Worm (Caenorhabditis elegans): ENCODE results near the gene mdl-1.

The mdl-1 gene

ce11 chrX:6743344-6743743 lies 1.2 kb downstream of the mdl-1 start:
- TF ChIP-seq ama-1 (optimal IDR thresholded peaks at IDR 0.05) (no peak), gmeb-1 (tag; optimal IDR thresholded peaks at IDR 0.05) (no peak), elt-1 (tag; optimal IDR thresholded peaks at IDR 0.05) (no peak), zag-1 (tag; optimal IDR thresholded peaks at IDR 0.05) (no peak), skn-1 (tag; optimal IDR thresholded peaks at IDR 0.05) (no peak), snpc-4 (tag; optimal IDR thresholded peaks at IDR 0.05) (no peak), nhr-10 (tag; optimal IDR thresholded peaks at IDR 0.05) (no peak), ceh-16 (tag; optimal IDR thresholded peaks at IDR 0.05) (no peak), nhr-21 (tag; optimal IDR thresholded peaks at IDR 0.05) (no peak), ztf-1 (GFP tag; conservative IDR thresholded peaks at IDR 0.05) (no peak), dmd-4 (tag; optimal IDR thresholded peaks at IDR 0.05) (no peak), nhr-6 (tag; optimal IDR thresholded peaks at IDR 0.05) (no peak), alr-1 (tag; optimal IDR thresholded peaks at IDR 0.05) (no peak), blmp-1 (tag; optimal IDR thresholded peaks at IDR 0.05; ENCODE audit: insufficient read depth) (no peak), F13H6.1 (tag; optimal IDR thresholded peaks at IDR 0.05) (no peak)

DNA sequence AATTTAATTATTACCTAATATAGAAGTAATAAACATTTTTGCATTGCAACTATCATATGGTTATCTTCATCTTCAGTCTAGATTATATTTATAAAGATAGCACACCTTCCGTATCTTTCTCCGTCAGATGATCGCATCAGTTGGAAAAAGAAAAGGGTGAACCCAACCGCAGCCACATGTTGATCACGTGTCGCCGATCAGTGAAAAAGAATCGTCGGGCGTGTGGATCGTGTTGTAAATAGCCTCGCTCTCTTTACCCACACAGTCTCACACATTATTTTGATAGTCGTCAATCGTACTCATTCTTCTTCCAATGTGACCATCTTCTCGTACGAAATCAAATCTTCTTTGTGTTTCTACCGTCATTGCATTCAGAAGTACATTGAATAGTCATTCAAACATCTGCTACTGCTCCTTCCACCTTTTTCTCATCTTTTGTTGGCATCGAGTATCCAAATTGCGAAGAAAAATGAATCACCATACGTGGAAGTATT lies 1.7 kb downstream of the mdl-1 start:
- TF ChIP-seq sem-4 (tag; optimal IDR thresholded peaks at IDR 0.05), result peak; percentile 97
- no peak for TF ChIP-seq ZK546.5 (tag; optimal IDR thresholded peaks at IDR 0.05)
- peak in 1 of 2 experiments; percentile 89 for TF ChIP-seq lsy-2 (tag; optimal IDR thresholded peaks at IDR 0.05)
- TF ChIP-seq zag-1 (tag; optimal IDR thresholded peaks at IDR 0.05), result no peak
- no peak for TF ChIP-seq ceh-82 (tag; optimal IDR thresholded peaks at IDR 0.05)
- TF ChIP-seq skn-1 (tag; optimal IDR thresholded peaks at IDR 0.05), result no peak
- peak; percentile 98 to 99 for TF ChIP-seq mdl-1 (tag; optimal IDR thresholded peaks at IDR 0.05)
- no peak for TF ChIP-seq nhr-11 (tag; optimal IDR thresholded peaks at IDR 0.05)
- TF ChIP-seq lin-13 (GFP tag; optimal IDR thresholded peaks at IDR 0.05), result peak; percentile 88
- no peak for TF ChIP-seq alr-1 (tag; optimal IDR thresholded peaks at IDR 0.05)
- TF ChIP-seq ceh-16 (tag; optimal IDR thresholded peaks at IDR 0.05), result peak; percentile 97
- peak; percentile 93 for TF ChIP-seq blmp-1 (tag; optimal IDR thresholded peaks at IDR 0.05; ENCODE audit: insufficient read depth)
- peak; percentile 95 for TF ChIP-seq ztf-4 (tag; optimal IDR thresholded peaks at IDR 0.05)
- peak; percentile 89 for TF ChIP-seq fos-1 (tag; optimal IDR thresholded peaks at IDR 0.05)
- TF ChIP-seq nhr-23 (tag; optimal IDR thresholded peaks at IDR 0.05), result no peak
- peak; percentile 68 for TF ChIP-seq snpc-4 (tag; optimal IDR thresholded peaks at IDR 0.05)
- TF ChIP-seq C34F6.9 (tag; optimal IDR thresholded peaks at IDR 0.05), result peak; percentile 78
- TF ChIP-seq ztf-1 (GFP tag; conservative IDR thresholded peaks at IDR 0.05), result no peak
- TF ChIP-seq lin-11 (tag; optimal IDR thresholded peaks at IDR 0.05), result peak; percentile 42
- TF ChIP-seq peb-1 (tag; optimal IDR thresholded peaks at IDR 0.05), result no peak
- peak; percentile 99 for TF ChIP-seq sma-9 (GFP tag; optimal IDR thresholded peaks at IDR 0.05)
- peak; percentile 60 for TF ChIP-seq sma-9 (tag; optimal IDR thresholded peaks at IDR 0.05)
- TF ChIP-seq crh-2 (tag; optimal IDR thresholded peaks at IDR 0.05), result peak; percentile 98
- no peak for TF ChIP-seq unc-39 (tag; optimal IDR thresholded peaks at IDR 0.05)
- peak; percentile 17 for TF ChIP-seq nhr-12 (tag; optimal IDR thresholded peaks at IDR 0.05)
- TF ChIP-seq gmeb-1 (tag; optimal IDR thresholded peaks at IDR 0.05), result peak; percentile 87
- no peak for TF ChIP-seq nhr-237 (tag; optimal IDR thresholded peaks at IDR 0.05)
- no peak for TF ChIP-seq dmd-4 (tag; optimal IDR thresholded peaks at IDR 0.05)
- no peak for TF ChIP-seq lin-39 (tag; optimal IDR thresholded peaks at IDR 0.05)
- TF ChIP-seq aly-2 (tag; optimal IDR thresholded peaks at IDR 0.05), result no peak
- TF ChIP-seq elt-3 (tag; optimal IDR thresholded peaks at IDR 0.05), result no peak
- peak; percentile 99 for TF ChIP-seq nhr-21 (tag; optimal IDR thresholded peaks at IDR 0.05)
- TF ChIP-seq unc-55 (GFP tag; optimal IDR thresholded peaks at IDR 0.05), result no peak
- TF ChIP-seq nhr-25 (tag; optimal IDR thresholded peaks at IDR 0.05), result peak; percentile 98
- peak; percentile 97 for TF ChIP-seq ama-1 (optimal IDR thresholded peaks at IDR 0.05)
- peak; percentile 91 for TF ChIP-seq Y55F3AM.14 (GFP tag; optimal IDR thresholded peaks at IDR 0.05)
- peak; percentile 90 for TF ChIP-seq egl-27 (tag; optimal IDR thresholded peaks at IDR 0.05)
- peak; percentile 37 for TF ChIP-seq unc-62 (GFP tag; optimal IDR thresholded peaks at IDR 0.05)
- TF ChIP-seq elt-1 (tag; optimal IDR thresholded peaks at IDR 0.05), result peak; percentile 96
- no peak for TF ChIP-seq R02D3.7 (tag; optimal IDR thresholded peaks at IDR 0.05)
- TF ChIP-seq sma-3 (GFP tag; optimal IDR thresholded peaks at IDR 0.05), result peak; percentile 98
- peak; percentile 76 for TF ChIP-seq mab-5 (tag; optimal IDR thresholded peaks at IDR 0.05)
- peak; percentile 90 for TF ChIP-seq nhr-6 (tag; optimal IDR thresholded peaks at IDR 0.05)
- no peak for TF ChIP-seq mbf-1 (tag; optimal IDR thresholded peaks at IDR 0.05)
- no peak for TF ChIP-seq nhr-10 (tag; optimal IDR thresholded peaks at IDR 0.05)
- TF ChIP-seq nhr-129 (tag; optimal IDR thresholded peaks at IDR 0.05), result peak; percentile 97
- TF ChIP-seq ztf-11 (tag; optimal IDR thresholded peaks at IDR 0.05), result no peak
- peak; percentile 96 for TF ChIP-seq F13H6.1 (tag; optimal IDR thresholded peaks at IDR 0.05)
- no peak for TF ChIP-seq nhr-77 (tag; optimal IDR thresholded peaks at IDR 0.05)

All from whole organism, L2 larva.